Fruit fly (Drosophila melanogaster) whole organism, adult: Measurements from ENCODE around the gene Klp67A.

Experiments
- CG11617 ChIP-seq: fragments of 200-800 bp; sonication (Bioruptor generic); optimal IDR thresholded peaks from 2 replicates; lab custom pipeline; 2017; ENCODE audit warnings: mild to moderate bottlenecking, missing biosample characterization, missing genetic modification reagents, missing genetic modification characterization
- CG12768 ChIP-seq: fragments of 200-800 bp; sonication (Bioruptor generic); optimal IDR thresholded peaks from 2 replicates; lab custom pipeline; 2017; ENCODE audit warnings: missing biosample characterization, missing genetic modification characterization, mild to moderate bottlenecking, moderate library complexity, missing genetic modification reagents
- CG14711 ChIP-seq: fragments of 200-800 bp; sonication (Bioruptor generic); optimal IDR thresholded peaks from 2 replicates; lab custom pipeline; 2018; ENCODE audit warnings: missing biosample characterization, mild to moderate bottlenecking, missing genetic modification characterization, moderate library complexity
- CG1620 ChIP-seq: fragments of 200-800 bp; sonication (Bioruptor generic); optimal IDR thresholded peaks from 2 replicates; lab custom pipeline; 2016; ENCODE audit warnings: missing biosample characterization, missing genetic modification characterization
- CG33017 ChIP-seq: fragments of 200-800 bp; sonication (Bioruptor generic); optimal IDR thresholded peaks from 2 replicates; lab custom pipeline; 2018; ENCODE audit warnings: missing biosample characterization, mild to moderate bottlenecking, missing genetic modification characterization, moderate library complexity
- CG5204 ChIP-seq: fragments of 200-800 bp; sonication (Bioruptor generic); optimal IDR thresholded peaks from 2 replicates; lab custom pipeline; 2016; ENCODE audit warnings: missing biosample characterization, missing genetic modification characterization
- CG7045 ChIP-seq: fragments of 200-800 bp; sonication (Bioruptor generic); optimal IDR thresholded peaks from 2 replicates; lab custom pipeline; 2017; ENCODE audit warnings: missing biosample characterization, mild to moderate bottlenecking, missing genetic modification characterization
- CG7101 ChIP-seq: fragments of 200-800 bp; sonication (Bioruptor generic); optimal IDR thresholded peaks from 2 replicates; lab custom pipeline; 2018; ENCODE audit warnings: missing biosample characterization, mild to moderate bottlenecking, missing genetic modification characterization, moderate library complexity
- Clk ChIP-seq: fragments of 200-800 bp; sonication (Bioruptor generic); optimal IDR thresholded peaks from 2 replicates; lab custom pipeline; 2017; ENCODE audit warnings: missing biosample characterization, missing genetic modification characterization
- Crg-1 ChIP-seq: fragments of 200-800 bp; sonication (Bioruptor generic); optimal IDR thresholded peaks from 2 replicates; lab custom pipeline; 2016; ENCODE audit warnings: missing biosample characterization, missing genetic modification characterization
- Hr96 ChIP-seq: fragments of 200-800 bp; sonication (Bioruptor generic); optimal IDR thresholded peaks from 2 replicates; lab custom pipeline; 2016; ENCODE audit warnings: missing biosample characterization, missing genetic modification characterization
- Mnt ChIP-seq: fragments of 200-800 bp; sonication (Bioruptor generic); optimal IDR thresholded peaks from 2 replicates; lab custom pipeline; 2016; ENCODE audit warnings: missing biosample characterization, mild to moderate bottlenecking, missing genetic modification characterization
- bab1 ChIP-seq: fragments of 200-800 bp; sonication (Bioruptor generic); optimal IDR thresholded peaks from 3 replicates; lab custom pipeline; 2019; ENCODE audit warnings: missing biosample characterization, mild to moderate bottlenecking, missing genetic modification characterization, moderate library complexity
- cic ChIP-seq: fragments of 200-800 bp; sonication (Bioruptor generic); optimal IDR thresholded peaks from 2 replicates; lab custom pipeline; 2017; ENCODE audit warnings: missing biosample characterization, mild to moderate bottlenecking, missing genetic modification characterization, moderate library complexity
- cnc ChIP-seq, 2 experiments: fragments of >200 bp; optimal IDR thresholded peaks; 2 replicates each; lab custom pipeline; 2017
- kay ChIP-seq: fragments of 200-800 bp; sonication (Bioruptor generic); peaks from one replicate; lab custom pipeline; 2016; ENCODE audit warnings: missing biosample characterization, missing genetic modification characterization, borderline replicate concordance
- ovo ChIP-seq: fragments of 200-800 bp; sonication (Bioruptor generic); optimal IDR thresholded peaks from 2 replicates; lab custom pipeline; 2016; ENCODE audit warnings: missing biosample characterization, missing genetic modification characterization
- pad ChIP-seq: fragments of 200-800 bp; sonication (Bioruptor generic); optimal IDR thresholded peaks from 3 replicates; lab custom pipeline; 2017; ENCODE audit warnings: missing biosample characterization, missing genetic modification characterization, mild to moderate bottlenecking, moderate library complexity, missing genetic modification reagents
- tj ChIP-seq: fragments of 200-800 bp; sonication (Bioruptor generic); optimal IDR thresholded peaks from 3 replicates; lab custom pipeline; 2017; ENCODE audit warnings: missing biosample characterization, mild to moderate bottlenecking, missing genetic modification characterization, moderate library complexity
- toe ChIP-seq: fragments of 200-800 bp; sonication (Bioruptor generic); optimal IDR thresholded peaks from 2 replicates; lab custom pipeline; 2016; ENCODE audit warnings: missing biosample characterization, missing genetic modification characterization

Gene Klp67A

DNA sequence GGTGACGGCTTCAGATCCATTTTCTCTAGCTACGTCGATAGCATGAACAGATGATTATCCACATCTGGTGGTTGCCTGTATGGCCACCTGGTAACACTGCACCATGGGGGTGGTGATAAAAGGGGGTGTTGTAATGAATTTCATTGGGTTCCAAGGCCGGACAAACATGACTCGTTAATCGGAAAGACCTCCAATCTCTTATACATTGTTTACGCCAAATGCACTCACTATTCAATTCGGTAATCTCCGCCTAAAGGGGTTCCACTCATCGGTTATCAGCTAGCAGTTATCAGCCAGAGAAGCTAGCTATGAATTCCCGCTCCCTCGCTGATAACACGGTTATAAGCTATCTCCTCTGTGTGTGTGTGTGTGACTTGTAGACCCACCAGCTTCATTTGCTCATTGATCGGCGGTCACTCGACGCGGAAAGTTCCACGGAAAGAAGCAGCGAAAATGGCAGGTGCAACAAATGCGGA lies 6.6 kb downstream of the Klp67A start, which contains the start of gene Pdxk:
TSS of gene Pdxk (plus strand) at position 100 of the 476 bp plus-strand sequence.
- TF ChIP-seq bab1 (GFP tag; lab: Kevin White, UChicago) (peak; percentile 39), CG12768 (GFP tag; lab: Kevin White, UChicago) (peak; percentile 18), cnc (optimal IDR thresholded peaks at IDR 0.05; lab: Kevin White, UChicago) (peak in 1 of 2 experiments; percentile 3), tj (GFP tag; lab: Kevin White, UChicago) (peak; percentile 35), cic (GFP tag; lab: Kevin White, UChicago) (peak; percentile 94), CG7101 (tag; lab: Kevin White, UChicago) (peak; percentile 49), ovo (GFP tag; lab: Kevin White, UChicago) (peak; percentile 21), toe (GFP tag; lab: Kevin White, UChicago) (peak; percentile 46), CG7045 (GFP tag; lab: Kevin White, UChicago) (peak; percentile 1), CG14711 (peak; percentile 23), kay (no peak), pad (peak; percentile 50), Hr96 (no peak), CG5204 (GFP tag; lab: Kevin White, UChicago) (no peak), Clk (GFP tag; lab: Kevin White, UChicago) (no peak), CG33017 (tag; lab: Kevin White, UChicago) (peak; percentile 69), Crg-1 (GFP tag; lab: Kevin White, UChicago) (no peak), CG11617 (GFP tag; lab: Kevin White, UChicago) (peak; percentile 51), CG1620 (GFP tag; lab: Kevin White, UChicago) (no peak), Mnt (peak; percentile 41)

dm6 chr3L:9358713-9359040 lies 8.2 kb downstream of the Klp67A start, which contains the start of the genes UGP and Svip:
UGP (minus strand) TSS chr3L:9358935.
Svip (plus strand) TSS chr3L:9358999.
- peak; percentile 49 for TF ChIP-seq Mnt
- peak; percentile 38 for TF ChIP-seq CG7101 (tag; lab: Kevin White, UChicago)
- no peak for TF ChIP-seq CG12768 (GFP tag; lab: Kevin White, UChicago)
- TF ChIP-seq cic (GFP tag; lab: Kevin White, UChicago), result no peak
- TF ChIP-seq pad, result no peak
- no peak for TF ChIP-seq Clk (GFP tag; lab: Kevin White, UChicago)
- no peak for TF ChIP-seq Crg-1 (GFP tag; lab: Kevin White, UChicago)
- peak; percentile 65 for TF ChIP-seq bab1 (GFP tag; lab: Kevin White, UChicago)
- no peak for TF ChIP-seq ovo (GFP tag; lab: Kevin White, UChicago)
- TF ChIP-seq CG7045 (GFP tag; lab: Kevin White, UChicago), result peak; percentile 14
- no peak for TF ChIP-seq toe (GFP tag; lab: Kevin White, UChicago)
- TF ChIP-seq Hr96, result no peak
- TF ChIP-seq CG5204 (GFP tag; lab: Kevin White, UChicago), result no peak
- peak; percentile 63 for TF ChIP-seq CG14711
- no peak for TF ChIP-seq CG1620 (GFP tag; lab: Kevin White, UChicago)
- TF ChIP-seq kay, result peak; percentile 76
- no peak for TF ChIP-seq CG33017 (tag; lab: Kevin White, UChicago)
- no peak for TF ChIP-seq cnc (optimal IDR thresholded peaks at IDR 0.05; lab: Kevin White, UChicago)
- peak; percentile 30 for TF ChIP-seq tj (GFP tag; lab: Kevin White, UChicago)
- TF ChIP-seq CG11617 (GFP tag; lab: Kevin White, UChicago), result peak; percentile 26

dm6 chr3L:9357830-9358712 lies 8.8 kb downstream of the Klp67A start:
- no peak for TF ChIP-seq CG33017 (tag; lab: Kevin White, UChicago)
- TF ChIP-seq pad, result peak; percentile 65
- peak; percentile 99 for TF ChIP-seq cic (GFP tag; lab: Kevin White, UChicago)
- no peak for TF ChIP-seq Hr96
- no peak for TF ChIP-seq toe (GFP tag; lab: Kevin White, UChicago)
- TF ChIP-seq Mnt, result peak; percentile 76
- TF ChIP-seq CG1620 (GFP tag; lab: Kevin White, UChicago), result no peak
- TF ChIP-seq ovo (GFP tag; lab: Kevin White, UChicago), result peak; percentile 92
- TF ChIP-seq CG7101 (tag; lab: Kevin White, UChicago), result no peak
- TF ChIP-seq CG5204 (GFP tag; lab: Kevin White, UChicago), result no peak
- TF ChIP-seq CG11617 (GFP tag; lab: Kevin White, UChicago), result no peak
- peak; percentile 76 for TF ChIP-seq tj (GFP tag; lab: Kevin White, UChicago)
- no peak for TF ChIP-seq kay
- no peak for TF ChIP-seq cnc (optimal IDR thresholded peaks at IDR 0.05; lab: Kevin White, UChicago)
- no peak for TF ChIP-seq Crg-1 (GFP tag; lab: Kevin White, UChicago)
- TF ChIP-seq CG12768 (GFP tag; lab: Kevin White, UChicago), result no peak
- TF ChIP-seq Clk (GFP tag; lab: Kevin White, UChicago), result no peak
- no peak for TF ChIP-seq CG7045 (GFP tag; lab: Kevin White, UChicago)
- TF ChIP-seq bab1 (GFP tag; lab: Kevin White, UChicago), result no peak
- no peak for TF ChIP-seq CG14711

dm6 chr3L:9356138-9356753 lies 10.6 kb downstream of the Klp67A start:
- TF ChIP-seq Clk (GFP tag; lab: Kevin White, UChicago), result no peak
- TF ChIP-seq cnc (optimal IDR thresholded peaks at IDR 0.05; lab: Kevin White, UChicago), result no peak
- no peak for TF ChIP-seq CG11617 (GFP tag; lab: Kevin White, UChicago)
- no peak for TF ChIP-seq CG12768 (GFP tag; lab: Kevin White, UChicago)
- TF ChIP-seq ovo (GFP tag; lab: Kevin White, UChicago), result no peak

DNA sequence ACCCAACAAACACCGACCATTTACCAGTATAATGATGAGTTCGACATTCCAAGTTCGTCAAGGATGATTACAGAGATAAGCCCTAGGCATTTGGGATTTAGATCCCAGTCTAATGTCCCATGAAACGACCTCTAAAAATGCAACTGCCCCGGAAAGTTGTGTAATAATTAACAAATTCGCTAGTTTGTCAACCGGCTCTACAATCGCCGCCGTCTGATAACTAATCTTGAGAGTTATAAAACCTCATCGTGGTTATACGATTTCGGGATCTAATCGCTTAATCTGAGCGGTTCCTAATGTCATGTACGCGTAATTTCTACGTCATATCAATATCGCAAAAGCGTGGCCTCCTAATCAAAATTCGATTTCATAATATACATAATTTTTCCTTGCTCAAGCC lies 11.3 kb downstream of the Klp67A start:
- no peak for TF ChIP-seq CG1620 (GFP tag; lab: Kevin White, UChicago)
- peak; percentile 83 for TF ChIP-seq kay
- TF ChIP-seq cic (GFP tag; lab: Kevin White, UChicago), result peak; percentile 57
- peak; percentile 3 for TF ChIP-seq Mnt
